Worm (Caenorhabditis elegans): ENCODE data around the gene hpo-40.

ce11 chrV:10228360-10228759 lies 15.6 kb downstream of the hpo-40 start, which contains the start of gene fipr-4:
- TF ChIP-seq mes-4 (tag; optimal IDR thresholded peaks at IDR 0.05) (no peak), efl-1 (GFP tag; optimal IDR thresholded peaks at IDR 0.05) (no peak)

Measured in whole organism, young adult.